Worm (Caenorhabditis elegans) whole organism, dauer: ENCODE results near the gene F43G6.17.
"Not testable (repeated sequence)": the region's sequence is repeated elsewhere in the genome, so short reads cannot be mapped to it uniquely, and the experiment has no call there.

Source experiments
- unc-62 ChIP-seq: sonication (generic microtip); optimal IDR thresholded peaks from 2 replicates; lab custom pipeline; 2017; ENCODE audit warnings: missing biosample characterization, missing genetic modification reagents, missing genetic modification characterization

The F43G6.17 gene

ce11 chrII:11802451-11802850 is at the start of gene F43G6.17:
Gene F43G6.17, plus strand, starts transcription at chrII:11802751.
- TF ChIP-seq unc-62 (GFP tag; lab: Kevin White, UChicago): no peak

- TF ChIP-seq unc-62 (GFP tag; lab: Kevin White, UChicago): no peak
Measured at ce11 chrII:11753186-11753585, 49.4 kb upstream of the F43G6.17 start.

- TF ChIP-seq unc-62 (GFP tag; lab: Kevin White, UChicago): no peak
Measured at ce11 chrII:11756684-11757107, 45.9 kb upstream of the F43G6.17 start.

ce11 chrII:11759277-11759676 is 43.3 kb upstream of the F43G6.17 start, which contains the start of the genes F44E5.4 and F44E5.5:
Gene F44E5.4, minus strand, starts transcription at chrII:11759311.
Gene F44E5.5, plus strand, starts transcription at chrII:11759662.
- TF ChIP-seq unc-62 (GFP tag; lab: Kevin White, UChicago): not testable (repeated sequence)

- no peak for TF ChIP-seq unc-62 (GFP tag; lab: Kevin White, UChicago)
Measured at ce11 chrII:11761806-11762512, 40.6 kb upstream of the F43G6.17 start.

ce11 chrII:11765506-11766152 is 36.9 kb upstream of the F43G6.17 start:
- TF ChIP-seq unc-62 (GFP tag; lab: Kevin White, UChicago): no peak

ce11 chrII:11766472-11766871 is 36.1 kb upstream of the F43G6.17 start, which contains the start of gene F44E5.2:
Gene F44E5.2, plus strand, starts transcription at chrII:11766772.
- TF ChIP-seq unc-62 (GFP tag; lab: Kevin White, UChicago): no peak

ce11 chrII:11772364-11772763 is 30.2 kb upstream of the F43G6.17 start, which contains the start of gene F44E5.15:
Gene F44E5.15, plus strand, starts transcription at chrII:11772664.
- no peak for TF ChIP-seq unc-62 (GFP tag; lab: Kevin White, UChicago)

ce11 chrII:11774218-11774617 is 28.3 kb upstream of the F43G6.17 start, which contains the start of gene F44E5.1:
Gene F44E5.1, minus strand, starts transcription at chrII:11774559.
- no peak for TF ChIP-seq unc-62 (GFP tag; lab: Kevin White, UChicago)

ce11 chrII:11777893-11778480 is 24.6 kb upstream of the F43G6.17 start, which contains the start of the genes patr-1 and dna-2:
Gene patr-1, minus strand, starts transcription at chrII:11777943.
Gene dna-2, plus strand, starts transcription at chrII:11778430.
- no peak for TF ChIP-seq unc-62 (GFP tag; lab: Kevin White, UChicago)

- no peak for TF ChIP-seq unc-62 (GFP tag; lab: Kevin White, UChicago)
Measured at ce11 chrII:11782493-11782892, 20.1 kb upstream of the F43G6.17 start, which contains the start of gene F43G6.16. Gene F43G6.16, minus strand, starts transcription at chrII:11782633.

ce11 chrII:11788025-11788424 is 14.5 kb upstream of the F43G6.17 start:
- TF ChIP-seq unc-62 (GFP tag; lab: Kevin White, UChicago): no peak

- TF ChIP-seq unc-62 (GFP tag; lab: Kevin White, UChicago): no peak
Measured at ce11 chrII:11790458-11790857, 12.1 kb upstream of the F43G6.17 start, which contains the start of gene F43G6.4. Gene F43G6.4, plus strand, starts transcription at chrII:11790758.

- no peak for TF ChIP-seq unc-62 (GFP tag; lab: Kevin White, UChicago)
Measured at ce11 chrII:11794392-11794791, 8.2 kb upstream of the F43G6.17 start.

- no peak for TF ChIP-seq unc-62 (GFP tag; lab: Kevin White, UChicago)
Measured at ce11 chrII:11797194-11797593, 5.4 kb upstream of the F43G6.17 start.

ce11 chrII:11798737-11799136 is 3.8 kb upstream of the F43G6.17 start, which contains the start of gene hda-5:
Gene hda-5, plus strand, starts transcription at chrII:11799037.
- no peak for TF ChIP-seq unc-62 (GFP tag; lab: Kevin White, UChicago)
